Fruit fly (Drosophila melanogaster) whole organism, embryonic: Measurements from ENCODE around the gene CG9449.
"Not testable (repeated sequence)": the region's sequence is repeated elsewhere in the genome, so short reads cannot be mapped to it uniquely, and the experiment has no call there.

Experiments used
- CG1603 ChIP-seq: fragments of 200-800 bp; sonication (Bioruptor generic); optimal IDR thresholded peaks from 2 replicates; lab custom pipeline; 2019; ENCODE audit warnings: missing biosample characterization, mild to moderate bottlenecking, missing genetic modification characterization, moderate library complexity
- NFAT ChIP-seq: fragments of 200-800 bp; sonication (Bioruptor generic); IDR thresholded peaks from 2 replicates; pipeline ENCODE4 v1.3.6; 2022; ENCODE audit warnings: missing biosample characterization, missing genetic modification characterization
- NK7.1 ChIP-seq: fragments of 200-800 bp; sonication (Bioruptor generic); optimal IDR thresholded peaks from 3 replicates; lab custom pipeline; 2016; ENCODE audit warnings: missing biosample characterization, missing genetic modification characterization
- bowl ChIP-seq: fragments of 200-800 bp; sonication (Bioruptor generic); IDR thresholded peaks from 2 replicates; pipeline ENCODE4 v1.3.6; 2022; ENCODE audit warnings: missing biosample characterization, missing genetic modification characterization
- zfh2 ChIP-seq: fragments of 200-800 bp; sonication (Bioruptor generic); optimal IDR thresholded peaks from 2 replicates; lab custom pipeline; 2016; ENCODE audit warnings: missing biosample characterization, missing genetic modification characterization

DNA sequence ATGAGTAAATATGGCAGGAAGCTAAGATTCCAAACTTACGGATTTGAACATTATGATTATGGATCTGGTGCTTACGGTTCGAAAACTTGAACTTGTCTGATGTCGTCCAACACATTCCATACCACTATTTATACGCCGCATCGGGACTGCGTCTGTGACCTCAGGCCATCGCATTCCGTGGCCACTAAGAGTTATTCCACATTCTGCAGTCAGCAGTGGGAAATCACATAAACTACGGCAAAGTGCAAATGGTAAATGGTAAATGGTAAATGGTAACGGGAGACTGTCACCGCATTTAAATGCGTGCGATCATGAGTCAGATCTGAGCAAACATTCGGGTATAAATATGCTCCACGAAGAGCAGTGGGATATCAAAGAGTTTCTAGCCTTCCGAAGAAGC, 30.5 kb downstream of the CG9449 start, which contains the start of the genes CG14096 and CG32214:
- not testable (repeated sequence) for TF ChIP-seq zfh2 (GFP tag; lab: Kevin White, UChicago); bowl; NFAT (GFP tag; lab: Robert Waterston, UW); CG1603 (tag; lab: Kevin White, UChicago); NK7.1 (GFP tag; lab: Kevin White, UChicago)
